Worm (Caenorhabditis elegans) whole organism, young adult: Measurements from ENCODE around the gene chil-1.

Experiments used
- aptf-3 ChIP-seq: fragments of 200-800 bp; sonication (Bioruptor generic); IDR thresholded peaks from 2 replicates; pipeline ENCODE4 v1.3.6; 2022; ENCODE audit warnings: missing genetic modification characterization, missing compliant biosample characterization
- bed-2 ChIP-seq: fragments of 200-800 bp; sonication (Bioruptor generic); IDR thresholded peaks from 2 replicates; pipeline ENCODE4 v1.3.6; 2022; ENCODE audit warnings: missing genetic modification reagents, missing genetic modification characterization, missing compliant biosample characterization
- chd-7 ChIP-seq: sonication (generic microtip); optimal IDR thresholded peaks from 2 replicates; lab custom pipeline; 2016; ENCODE audit warnings: mild to moderate bottlenecking, missing genetic modification characterization, moderate library complexity, missing compliant biosample characterization
- ets-4 ChIP-seq: fragments of 200-800 bp; sonication (Bioruptor generic); optimal IDR thresholded peaks from 2 replicates; lab custom pipeline; 2018; ENCODE audit warnings: mild to moderate bottlenecking, missing genetic modification characterization, missing compliant biosample characterization
- lin-40 ChIP-seq: sonication (generic microtip); optimal IDR thresholded peaks from 2 replicates; lab custom pipeline; 2016; ENCODE audit warnings: missing genetic modification characterization, mild to moderate bottlenecking, missing compliant biosample characterization, missing genotype, missing genetic modification reagents
- nfya-1 ChIP-seq: sonication (generic microtip); optimal IDR thresholded peaks from 2 replicates; lab custom pipeline; 2017; ENCODE audit warnings: antibody characterized with exemption, missing compliant biosample characterization, missing genetic modification characterization, borderline replicate concordance; ENCODE audit not compliant: insufficient read depth
- nhr-179 ChIP-seq: sonication (generic microtip); optimal IDR thresholded peaks from 2 replicates; lab custom pipeline; 2016; ENCODE audit warnings: mild to moderate bottlenecking, missing genetic modification characterization, missing compliant biosample characterization
- nhr-90 ChIP-seq: sonication (generic microtip); optimal IDR thresholded peaks from 2 replicates; lab custom pipeline; 2016; ENCODE audit warnings: missing genotype, mild to moderate bottlenecking, missing genetic modification characterization, missing compliant biosample characterization
- rcor-1 ChIP-seq: fragments of 200-800 bp; sonication (Bioruptor generic); IDR thresholded peaks from 2 replicates; pipeline ENCODE4 v1.3.6; 2022; ENCODE audit warnings: missing genetic modification reagents, missing genetic modification characterization, missing compliant biosample characterization
- snpc-4 ChIP-seq, 5 experiments: fragments of 150-350 bp in 1 of 5; sonication (generic microtip) in 4 of 5; optimal IDR thresholded peaks; 2 replicates each; lab custom pipeline; 2014 to 2018; ENCODE audit warnings: missing genetic modification characterization in 5 of 5, missing biosample characterization in 3 of 5, antibody characterized with exemption in 2 of 5, mild to moderate bottlenecking in 2 of 5, missing compliant biosample characterization in 2 of 5, missing genotype in 2 of 5, moderate library complexity in 2 of 5, missing genetic modification reagents in 1 of 5
- unc-62 ChIP-seq: fragments of 150-350 bp; optimal IDR thresholded peaks from 2 replicates; lab custom pipeline; 2014; ENCODE audit warnings: missing biosample characterization, missing genetic modification reagents, missing genetic modification characterization
- ztf-22 ChIP-seq: fragments of 200-800 bp; sonication (Bioruptor generic); optimal IDR thresholded peaks from 2 replicates; lab custom pipeline; 2018; ENCODE audit warnings: mild to moderate bottlenecking, missing genetic modification characterization, moderate library complexity, missing compliant biosample characterization
- ztf-25 ChIP-seq: fragments of 200-800 bp; sonication (Bioruptor generic); IDR thresholded peaks from 2 replicates; pipeline ENCODE4 v1.3.6; 2022; ENCODE audit warnings: missing genetic modification reagents, missing genetic modification characterization, missing compliant biosample characterization

DNA sequence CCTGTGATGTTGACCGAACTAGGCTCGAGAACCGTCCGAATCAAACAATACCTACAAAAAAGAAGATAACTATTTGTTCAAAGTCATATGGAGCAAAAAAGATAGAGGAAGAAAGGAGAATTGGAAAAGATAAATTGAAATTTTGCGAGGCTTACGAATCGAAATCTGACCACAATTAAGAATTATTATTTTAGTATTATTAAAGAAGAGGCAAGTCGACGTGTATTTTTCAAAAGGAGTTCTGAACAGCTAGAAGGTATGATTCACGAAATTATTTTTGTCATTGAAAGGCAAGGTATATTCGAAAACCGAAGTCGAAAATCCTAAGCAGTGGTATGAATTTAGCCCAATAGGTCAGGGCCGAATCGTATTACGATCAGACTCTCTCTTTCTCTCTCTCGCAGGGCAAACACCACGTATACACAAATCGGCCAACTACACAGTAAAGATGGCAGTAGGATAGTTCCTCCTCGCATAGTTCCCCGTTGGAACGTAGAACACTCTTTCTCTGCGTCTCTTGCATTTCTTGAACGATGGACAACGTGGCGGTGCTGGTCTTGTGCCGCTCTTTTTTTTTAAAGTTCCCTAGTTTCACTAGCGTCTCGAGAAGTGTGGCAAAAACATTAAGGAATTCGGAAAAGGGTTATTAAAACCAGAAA is 24.9 kb upstream of the chil-1 start, which contains the start of gene vgln-1:
- 0 out of 2 replicates have a peak, but pooled peaks have one; percentile 56 for TF ChIP-seq ztf-25 (GFP tag; lab: Robert Waterston, UW)
- no peak for TF ChIP-seq nhr-90 (tag; lab: Kevin White, UChicago)
- no peak for TF ChIP-seq aptf-3 (GFP tag; lab: Robert Waterston, UW)
- TF ChIP-seq lin-40: no peak
- TF ChIP-seq bed-2 (GFP tag; lab: Robert Waterston, UW): no peak
- no peak for TF ChIP-seq nhr-179
- no peak for TF ChIP-seq nfya-1 (tag; lab: Kevin White, UChicago)
- TF ChIP-seq chd-7 (tag; lab: Kevin White, UChicago): no peak
- TF ChIP-seq rcor-1 (GFP tag; lab: Robert Waterston, UW): no peak
- TF ChIP-seq snpc-4 (GFP tag; optimal IDR thresholded peaks at IDR 0.05; lab: Kevin White, UChicago): no peak
- TF ChIP-seq snpc-4 (tag; optimal IDR thresholded peaks at IDR 0.05; lab: Kevin White, UChicago): no peak
- TF ChIP-seq ets-4 (GFP tag; lab: Kevin White, UChicago): no peak
- no peak for TF ChIP-seq unc-62 (GFP tag; lab: Kevin White, UChicago)
- TF ChIP-seq ztf-22 (GFP tag; lab: Kevin White, UChicago): no peak
